Fruit fly (Drosophila melanogaster): ENCODE measurements around the gene loco.
A peak's percentile ranks its signal among the peaks of the same experiment; 100 is the strongest.

loco gene

dm6 chr3R:22597344-22597954 is 41.7 kb downstream of the loco start (continued):
- TF ChIP-seq CG14965 (GFP tag; optimal IDR thresholded peaks at IDR 0.05; ENCODE audit: borderline replicate concordance) (peak; percentile 21), ftz-f1 (GFP tag; optimal IDR thresholded peaks at IDR 0.05) (no peak), CG3726 (GFP tag; IDR thresholded peaks at IDR 0.05) (no peak), CG34376 (GFP tag; optimal IDR thresholded peaks at IDR 0.05) (no peak), CG7372 (GFP tag; IDR thresholded peaks at IDR 0.05) (0 out of 2 replicates have a peak, but pooled peaks have one; percentile 37), CG6654 (GFP tag; optimal IDR thresholded peaks at IDR 0.05) (no peak), caup (GFP tag; optimal IDR thresholded peaks at IDR 0.05; ENCODE audit: severe bottlenecking) (peak; percentile 16), sim (GFP tag; IDR thresholded peaks at IDR 0.05) (peak; percentile 54; the same call in 1 of the 2 replicates), lmd (GFP tag; IDR thresholded peaks at IDR 0.05) (peak; percentile 82), CG8388 (GFP tag; optimal IDR thresholded peaks at IDR 0.05) (peak; percentile 75), nmo (GFP tag; optimal IDR thresholded peaks at IDR 0.05) (peak; percentile 79), CG10462 (GFP tag; optimal IDR thresholded peaks at IDR 0.05) (peak; percentile 45), CG32532 (GFP tag; IDR thresholded peaks at IDR 0.05) (peak; percentile 77), ab (GFP tag; optimal IDR thresholded peaks at IDR 0.05) (no peak), HLH3B (GFP tag; IDR thresholded peaks at IDR 0.05) (peak; percentile 85), CG11560 (tag; IDR thresholded peaks at IDR 0.05) (0 out of 3 replicates have a peak, but pooled peaks have one; percentile 58), seq (GFP tag; IDR thresholded peaks at IDR 0.05) (peak; percentile 57), CG31388 (GFP tag; optimal IDR thresholded peaks at IDR 0.05) (peak; percentile 20), toy (GFP tag; IDR thresholded peaks at IDR 0.05) (no peak), usp (GFP tag; optimal IDR thresholded peaks at IDR 0.05) (no peak), sd (tag; optimal IDR thresholded peaks at IDR 0.05) (peak; percentile 11), Usf (GFP tag; optimal IDR thresholded peaks at IDR 0.05) (no peak), her (GFP tag; optimal IDR thresholded peaks at IDR 0.05) (peak; percentile 55), CG2875 (GFP tag; optimal IDR thresholded peaks at IDR 0.05) (peak; percentile 65), sr (GFP tag; IDR thresholded peaks at IDR 0.05) (no peak), CG8281 (tag; optimal IDR thresholded peaks at IDR 0.05) (peak; percentile 10), CG15696 (tag; optimal IDR thresholded peaks at IDR 0.05) (no peak), YL-1 (GFP tag; optimal IDR thresholded peaks at IDR 0.05) (no peak), CG1602 (GFP tag; optimal IDR thresholded peaks at IDR 0.05) (peak; percentile 56), fd3F (GFP tag; optimal IDR thresholded peaks at IDR 0.05) (peak; percentile 34), ken (GFP tag; IDR thresholded peaks at IDR 0.05) (peak; percentile 89), CG3163 (GFP tag; optimal IDR thresholded peaks at IDR 0.05) (peak; percentile 15), vfl (GFP tag; optimal IDR thresholded peaks at IDR 0.05) (no peak), dpn (GFP tag; optimal IDR thresholded peaks at IDR 0.05) (peak in 1 of 2 experiments; percentile 52), pum (GFP tag; optimal IDR thresholded peaks at IDR 0.05) (peak; percentile 75), peb (GFP tag; IDR thresholded peaks at IDR 0.05) (peak; percentile 80), HmgZ (tag; optimal IDR thresholded peaks at IDR 0.05) (no peak), ttk (GFP tag; IDR thresholded peaks at IDR 0.05) (peak; percentile 87), CG3407 (GFP tag; optimal IDR thresholded peaks at IDR 0.05) (peak; percentile 70), CG9215 (GFP tag; IDR thresholded peaks at IDR 0.05) (peak; percentile 60), tin (GFP tag; optimal IDR thresholded peaks at IDR 0.05) (peak; percentile 75), CG17829 (tag; optimal IDR thresholded peaks at IDR 0.05) (peak; percentile 70), D19A (tag; optimal IDR thresholded peaks at IDR 0.05) (no peak), CG6813 (GFP tag; optimal IDR thresholded peaks at IDR 0.05) (peak; percentile 62), PHDP (tag; optimal IDR thresholded peaks at IDR 0.05) (no peak), CG7839 (tag; optimal IDR thresholded peaks at IDR 0.05) (no peak), CG15073 (GFP tag; optimal IDR thresholded peaks at IDR 0.05) (no peak), Hr78 (GFP tag; optimal IDR thresholded peaks at IDR 0.05) (peak in 1 of 2 experiments; percentile 87), CG3065 (GFP tag; optimal IDR thresholded peaks at IDR 0.05) (peak; percentile 3), CG16779 (GFP tag; IDR thresholded peaks at IDR 0.05) (no peak)
